Worm (Caenorhabditis elegans) whole organism, L1 larva: ENCODE measurements around the gene eri-9.

Experiments
- C34B4.2 ChIP-seq: sonication (generic microtip); optimal IDR thresholded peaks from 2 replicates; lab custom pipeline; 2017; ENCODE audit warnings: mild to moderate bottlenecking, missing genetic modification characterization, missing compliant biosample characterization
- F16B12.6 ChIP-seq: fragments of 150-350 bp; optimal IDR thresholded peaks from 2 replicates; lab custom pipeline; 2014; ENCODE audit warnings: missing biosample characterization, missing genetic modification characterization
- blmp-1 ChIP-seq: fragments of 150-350 bp; optimal IDR thresholded peaks from 2 replicates; lab custom pipeline; 2014; ENCODE audit warnings: missing biosample characterization, missing genetic modification characterization
- ceh-82 ChIP-seq, 3 experiments: fragments of 150-350 bp in 1 of 3; sonication (generic microtip) in 2 of 3; optimal IDR thresholded peaks; 2 replicates each; lab custom pipeline; 2014 to 2017; ENCODE audit warnings: missing biosample characterization in 3 of 3, missing genetic modification characterization in 3 of 3
- ceh-88 ChIP-seq: fragments of 200-800 bp; sonication (Bioruptor generic); IDR thresholded peaks from 2 replicates; pipeline ENCODE4 v1.3.6; 2022; ENCODE audit warnings: missing genetic modification characterization, missing compliant biosample characterization
- ceh-90 ChIP-seq: sonication (generic microtip); optimal IDR thresholded peaks from 2 replicates; lab custom pipeline; 2016; ENCODE audit warnings: missing genetic modification characterization, missing compliant biosample characterization
- ces-1 ChIP-seq: fragments of 150-350 bp; optimal IDR thresholded peaks from 2 replicates; lab custom pipeline; 2014; ENCODE audit warnings: missing biosample characterization, missing genetic modification reagents, missing genetic modification characterization
- dsc-1 ChIP-seq: sonication (generic microtip); optimal IDR thresholded peaks from 2 replicates; lab custom pipeline; 2016; ENCODE audit warnings: mild to moderate bottlenecking, missing genetic modification characterization, missing compliant biosample characterization
- efl-1 ChIP-seq, 4 experiments: fragments of 150-350 bp; optimal IDR thresholded peaks in 3 of 4; peaks in 1 of 4; 1 replicate in 1 of 4; 2 replicates in 3 of 4; lab custom pipeline; 2014; ENCODE audit warnings: missing biosample characterization in 2 of 4, missing genetic modification characterization in 2 of 4, missing genetic modification reagents in 2 of 4
- efl-3 ChIP-seq: fragments of 200-800 bp; sonication (Bioruptor generic); optimal IDR thresholded peaks from 2 replicates; lab custom pipeline; 2018; ENCODE audit warnings: mild to moderate bottlenecking, missing genetic modification characterization, missing compliant biosample characterization
- egl-27 ChIP-seq, 2 experiments: fragments of 150-350 bp in 1 of 2; sonication (generic microtip); optimal IDR thresholded peaks; 3 replicates each; lab custom pipeline; 2017 to 2018; ENCODE audit warnings: missing biosample characterization in 2 of 2, missing genetic modification characterization in 2 of 2, missing genetic modification reagents in 2 of 2
- elt-3 ChIP-seq, 6 experiments: fragments of 150-350 bp in 1 of 6; sonication (generic microtip); optimal IDR thresholded peaks; 2 replicates each; lab custom pipeline; 2017 to 2018; ENCODE audit warnings: missing biosample characterization in 6 of 6, missing genetic modification characterization in 6 of 6, inconsistent platforms in 1 of 6
- fkh-10 ChIP-seq: sonication (generic microtip); optimal IDR thresholded peaks from 2 replicates; lab custom pipeline; 2017; ENCODE audit warnings: missing biosample characterization, missing genetic modification reagents, missing genetic modification characterization
- fkh-4 ChIP-seq: sonication (generic microtip); optimal IDR thresholded peaks from 2 replicates; lab custom pipeline; 2016; ENCODE audit warnings: missing compliant biosample characterization, missing genetic modification characterization, borderline replicate concordance
- hpl-2 ChIP-seq: fragments of 150-350 bp; optimal IDR thresholded peaks from 2 replicates; lab custom pipeline; 2014; ENCODE audit warnings: missing biosample characterization, missing genetic modification reagents, missing genetic modification characterization
- irx-1 ChIP-seq: sonication (generic microtip); optimal IDR thresholded peaks from 2 replicates; lab custom pipeline; 2016; ENCODE audit warnings: missing genetic modification characterization, missing compliant biosample characterization
- isw-1 ChIP-seq: fragments of 200-800 bp; sonication (Bioruptor generic); IDR thresholded peaks from 2 replicates; pipeline ENCODE4 v1.3.6; 2022; ENCODE audit warnings: missing genetic modification characterization, missing compliant biosample characterization
- jun-1 ChIP-seq: fragments of 150-350 bp; optimal IDR thresholded peaks from 2 replicates; lab custom pipeline; 2014; ENCODE audit warnings: missing biosample characterization, missing genetic modification reagents, missing genetic modification characterization
- lin-14 ChIP-seq: fragments of 200-800 bp; sonication (Bioruptor generic); optimal IDR thresholded peaks from 2 replicates; lab custom pipeline; 2018; ENCODE audit warnings: mild to moderate bottlenecking, missing genetic modification characterization, moderate library complexity, missing compliant biosample characterization
- lin-15B ChIP-seq: fragments of 150-350 bp; sonication (generic microtip); optimal IDR thresholded peaks from 3 replicates; lab custom pipeline; 2014; ENCODE audit warnings: missing biosample characterization, missing genetic modification characterization
- lir-3 ChIP-seq: sonication (generic microtip); optimal IDR thresholded peaks from 2 replicates; lab custom pipeline; 2016; ENCODE audit warnings: mild to moderate bottlenecking, missing genetic modification characterization, moderate library complexity, missing compliant biosample characterization; ENCODE audit not compliant: poor library complexity
- lsy-2 ChIP-seq, 2 experiments: fragments of 150-350 bp; optimal IDR thresholded peaks; 2 replicates each; lab custom pipeline; 2014; ENCODE audit warnings: missing biosample characterization in 2 of 2, missing genetic modification characterization in 2 of 2
- mdl-1 ChIP-seq, 2 experiments: fragments of 150-350 bp; optimal IDR thresholded peaks; 2 replicates each; lab custom pipeline; 2014 to 2017; ENCODE audit warnings: missing biosample characterization in 2 of 2, missing genetic modification characterization in 2 of 2, inconsistent platforms in 1 of 2
- mep-1 ChIP-seq: fragments of 150-350 bp; optimal IDR thresholded peaks from 2 replicates; lab custom pipeline; 2014; ENCODE audit warnings: missing biosample characterization, missing genetic modification characterization
- nhr-11 ChIP-seq: fragments of 150-350 bp; optimal IDR thresholded peaks from 2 replicates; lab custom pipeline; 2014; ENCODE audit warnings: missing biosample characterization, missing genetic modification characterization
- nhr-12 ChIP-seq: sonication (generic microtip); optimal IDR thresholded peaks from 2 replicates; lab custom pipeline; 2017; ENCODE audit warnings: missing biosample characterization, missing genetic modification characterization
- nhr-19 ChIP-seq: fragments of 200-800 bp; sonication (Bioruptor generic); conservative IDR thresholded peaks from 2 replicates; pipeline ENCODE4 v1.3.6; 2022; ENCODE audit warnings: missing genetic modification characterization, missing compliant biosample characterization
- nhr-20 ChIP-seq: sonication (generic microtip); optimal IDR thresholded peaks from 2 replicates; lab custom pipeline; 2016; ENCODE audit warnings: mild to moderate bottlenecking, missing genetic modification characterization, missing compliant biosample characterization
- nhr-237 ChIP-seq: fragments of 150-350 bp; optimal IDR thresholded peaks from 2 replicates; lab custom pipeline; 2014; ENCODE audit warnings: missing biosample characterization, missing genetic modification characterization
- nhr-28 ChIP-seq: fragments of 150-350 bp; optimal IDR thresholded peaks from 2 replicates; lab custom pipeline; 2014; ENCODE audit warnings: missing biosample characterization, missing genetic modification characterization
- nhr-47 ChIP-seq: sonication (generic microtip); optimal IDR thresholded peaks from 2 replicates; lab custom pipeline; 2016; ENCODE audit warnings: mild to moderate bottlenecking, missing genetic modification characterization, moderate library complexity, missing compliant biosample characterization
- nhr-90 ChIP-seq: sonication (generic microtip); optimal IDR thresholded peaks from 2 replicates; lab custom pipeline; 2016; ENCODE audit warnings: mild to moderate bottlenecking, missing genetic modification characterization, missing compliant biosample characterization; ENCODE audit not compliant: poor library complexity
- pag-3 ChIP-seq: sonication (generic microtip); optimal IDR thresholded peaks from 2 replicates; lab custom pipeline; 2017; ENCODE audit warnings: missing genetic modification characterization, mild to moderate bottlenecking, missing compliant biosample characterization, antibody characterized with exemption, borderline replicate concordance; ENCODE audit not compliant: insufficient read depth
- rnt-1 ChIP-seq: sonication (generic microtip); optimal IDR thresholded peaks from 2 replicates; lab custom pipeline; 2016; ENCODE audit warnings: mild to moderate bottlenecking, missing genetic modification characterization, moderate library complexity, missing compliant biosample characterization
- skn-1 ChIP-seq: fragments of 150-350 bp; optimal IDR thresholded peaks from 2 replicates; lab custom pipeline; 2014; ENCODE audit warnings: missing biosample characterization, missing genetic modification characterization
- snu-23 ChIP-seq: sonication (generic microtip); optimal IDR thresholded peaks from 2 replicates; lab custom pipeline; 2016; ENCODE audit warnings: missing genetic modification characterization, missing compliant biosample characterization
- sox-4 ChIP-seq: sonication (generic microtip); optimal IDR thresholded peaks from 2 replicates; lab custom pipeline; 2016; ENCODE audit warnings: missing genetic modification characterization, missing compliant biosample characterization
- swsn-7 ChIP-seq: sonication (generic microtip); optimal IDR thresholded peaks from 2 replicates; lab custom pipeline; 2016; ENCODE audit warnings: missing genetic modification characterization, missing compliant biosample characterization
- unc-130 ChIP-seq: fragments of 150-350 bp; optimal IDR thresholded peaks from 2 replicates; lab custom pipeline; 2017; ENCODE audit warnings: missing biosample characterization, missing genetic modification characterization, inconsistent platforms
- unc-86 ChIP-seq: sonication (generic microtip); optimal IDR thresholded peaks from 2 replicates; lab custom pipeline; 2016; ENCODE audit warnings: missing genetic modification characterization, missing compliant biosample characterization
- unc-98 ChIP-seq: fragments of 200-800 bp; sonication (Bioruptor generic); IDR thresholded peaks from 2 replicates; pipeline ENCODE4 v1.3.6; 2022; ENCODE audit warnings: missing genetic modification characterization, missing compliant biosample characterization
- zag-1 ChIP-seq: fragments of 150-350 bp; optimal IDR thresholded peaks from 2 replicates; lab custom pipeline; 2014; ENCODE audit warnings: missing biosample characterization, missing genetic modification characterization
- ztf-11 ChIP-seq, 2 experiments: sonication (generic microtip); optimal IDR thresholded peaks; 2 replicates each; lab custom pipeline; 2016 to 2017; ENCODE audit warnings: missing genetic modification characterization in 2 of 2, missing biosample characterization in 1 of 2, missing compliant biosample characterization in 1 of 2

Gene eri-9

ce11 chrIII:4912317-4912716 lies 19.9 kb upstream of the eri-9 start, which contains the start of the genes F26F4.9 and cee-1 (continued):
- TF ChIP-seq efl-3 (no peak), ceh-90 (tag; lab: Kevin White, UChicago) (peak; percentile 90), ces-1 (GFP tag; lab: Kevin White, UChicago) (no peak), nhr-47 (tag; lab: Kevin White, UChicago) (peak; percentile 82), fkh-4 (tag; lab: Kevin White, UChicago) (peak; percentile 91), dsc-1 (tag; lab: Kevin White, UChicago) (peak; percentile 84), fkh-10 (GFP tag; lab: Kevin White, UChicago) (no peak), jun-1 (tag; lab: Kevin White, UChicago) (no peak), nhr-19 (peak; percentile 66), pag-3 (tag; lab: Kevin White, UChicago) (no peak), nhr-237 (tag; lab: Kevin White, UChicago) (no peak), nhr-12 (tag; lab: Kevin White, UChicago) (no peak), egl-27 (tag; optimal IDR thresholded peaks at IDR 0.05; lab: Kevin White, UChicago) (no peak), blmp-1 (tag; lab: Kevin White, UChicago) (peak; percentile 40), rnt-1 (tag; lab: Kevin White, UChicago) (peak; percentile 96), mdl-1 (tag; optimal IDR thresholded peaks at IDR 0.05; lab: Kevin White, UChicago) (no peak), skn-1 (tag; lab: Kevin White, UChicago) (peak; percentile 22), nhr-90 (tag; lab: Kevin White, UChicago) (peak; percentile 84), lin-14 (GFP tag; lab: Kevin White, UChicago) (peak; percentile 71), hpl-2 (no peak)

ce11 chrIII:4913736-4914135 lies 18.5 kb upstream of the eri-9 start:
- no peak for TF ChIP-seq rnt-1 (tag; lab: Kevin White, UChicago)
- no peak for TF ChIP-seq nhr-11 (tag; lab: Kevin White, UChicago)
- TF ChIP-seq C34B4.2 = no peak
- no peak for TF ChIP-seq lin-14 (GFP tag; lab: Kevin White, UChicago)
- no peak for TF ChIP-seq ztf-11 (tag; optimal IDR thresholded peaks at IDR 0.05; lab: Kevin White, UChicago)
- TF ChIP-seq unc-98 (GFP tag; lab: Robert Waterston, UW) = no peak
- no peak for TF ChIP-seq dsc-1 (tag; lab: Kevin White, UChicago)
- no peak for TF ChIP-seq nhr-28 (tag; lab: Kevin White, UChicago)
- TF ChIP-seq lin-15B (tag; lab: Kevin White, UChicago) = no peak
- TF ChIP-seq, all 84 proteins: peak for 0

- TF ChIP-seq efl-1 (optimal IDR thresholded peaks at IDR 0.05; lab: Kevin White, UChicago) (no peak), efl-1 (GFP tag; optimal IDR thresholded peaks at IDR 0.05 in 1 of 2; lab: Kevin White, UChicago) (peak in 1 of 2 experiments; percentile 52), F16B12.6 (no peak)
Observed at ce11 chrIII:4917077-4917476, 15.2 kb upstream of the eri-9 start, which contains the start of gene rars-1. TSS of gene rars-1 (minus strand) at chrIII:4917177.

ce11 chrIII:4917960-4918712 lies 14.1 kb upstream of the eri-9 start, which contains the start of gene rpb-8:
TSS of gene rpb-8 (minus strand) at chrIII:4918008.
- TF ChIP-seq sox-4 (tag; lab: Kevin White, UChicago) (no peak), pag-3 (tag; lab: Kevin White, UChicago) (no peak), irx-1 (tag; lab: Kevin White, UChicago) (peak; percentile 3), efl-1 (optimal IDR thresholded peaks at IDR 0.05; lab: Kevin White, UChicago) (peak; percentile 87 to 93), efl-1 (GFP tag; optimal IDR thresholded peaks at IDR 0.05 in 1 of 2; lab: Kevin White, UChicago) (peak; percentile 93 to 99), ceh-82 (tag; optimal IDR thresholded peaks at IDR 0.05; lab: Kevin White, UChicago) (peak in 2 of 3 experiments; percentile 28 to 71), lin-15B (tag; lab: Kevin White, UChicago) (peak; percentile 46), ceh-88 (GFP tag; lab: Robert Waterston, UW) (no peak), unc-130 (tag; lab: Kevin White, UChicago) (peak; percentile 26), isw-1 (GFP tag; lab: Robert Waterston, UW) (peak; percentile 2; the same call in 1 of the 2 replicates), lsy-2 (tag; optimal IDR thresholded peaks at IDR 0.05; lab: Kevin White, UChicago) (peak; percentile 56 to 80), nhr-20 (peak; percentile 45), swsn-7 (tag; lab: Kevin White, UChicago) (peak; percentile 29), unc-86 (tag; lab: Kevin White, UChicago) (no peak), elt-3 (tag; optimal IDR thresholded peaks at IDR 0.05; lab: Kevin White, UChicago) (peak in 1 of 6 experiments; percentile 23), skn-1 (tag; lab: Kevin White, UChicago) (peak; percentile 53), blmp-1 (tag; lab: Kevin White, UChicago) (peak; percentile 77), mep-1 (no peak), lir-3 (tag; lab: Kevin White, UChicago) (peak; percentile 37), zag-1 (tag; lab: Kevin White, UChicago) (no peak), nhr-47 (tag; lab: Kevin White, UChicago) (peak; percentile 52), snu-23 (GFP tag; lab: Kevin White, UChicago) (peak; percentile 54)
